Fruit fly (Drosophila melanogaster) whole organism, embryonic: ENCODE data around the gene CG13670.

Source experiments
- Atf-2 ChIP-seq: fragments of 200-800 bp; sonication (Bioruptor generic); optimal IDR thresholded peaks from 2 replicates; lab custom pipeline; 2016; ENCODE audit warnings: missing biosample characterization, missing genetic modification characterization
- CG10366 ChIP-seq: fragments of 200-800 bp; sonication (Bioruptor generic); IDR thresholded peaks from 2 replicates; pipeline ENCODE4 v1.3.6; 2022; ENCODE audit warnings: missing biosample characterization, missing genetic modification characterization
- CG11456 ChIP-seq: fragments of 200-800 bp; sonication (Bioruptor generic); IDR thresholded peaks from 3 replicates; pipeline ENCODE4 v1.3.6; 2022; ENCODE audit warnings: missing biosample characterization, missing genetic modification characterization
- CG12155 ChIP-seq: fragments of 200-800 bp; sonication (Bioruptor generic); optimal IDR thresholded peaks from 3 replicates; lab custom pipeline; 2016; ENCODE audit warnings: missing biosample characterization, missing genetic modification characterization
- CG12219 ChIP-seq: fragments of 200-800 bp; sonication (Bioruptor generic); optimal IDR thresholded peaks from 3 replicates; lab custom pipeline; 2018; ENCODE audit warnings: missing biosample characterization, mild to moderate bottlenecking, missing genetic modification characterization
- CG12299 ChIP-seq: fragments of 200-800 bp; sonication (Bioruptor generic); optimal IDR thresholded peaks from 2 replicates; lab custom pipeline; 2018; ENCODE audit warnings: missing biosample characterization, mild to moderate bottlenecking, missing genetic modification characterization
- CG13123 ChIP-seq: fragments of 200-800 bp; sonication (Bioruptor generic); optimal IDR thresholded peaks from 2 replicates; lab custom pipeline; 2016; ENCODE audit warnings: missing biosample characterization, missing genetic modification characterization
- CG13424 ChIP-seq: fragments of 200-800 bp; sonication (Bioruptor generic); optimal IDR thresholded peaks from 2 replicates; lab custom pipeline; 2019; ENCODE audit warnings: missing biosample characterization, mild to moderate bottlenecking, missing genetic modification characterization, moderate library complexity
- CG14441 ChIP-seq: fragments of 200-800 bp; sonication (Bioruptor generic); IDR thresholded peaks from 2 replicates; pipeline ENCODE4 v1.3.6; 2022; ENCODE audit warnings: missing biosample characterization, missing genetic modification characterization
- CG15269 ChIP-seq: fragments of 200-800 bp; sonication (Bioruptor generic); optimal IDR thresholded peaks from 2 replicates; lab custom pipeline; 2018; ENCODE audit warnings: missing biosample characterization, mild to moderate bottlenecking, missing genetic modification characterization, moderate library complexity
- CG1603 ChIP-seq: fragments of 200-800 bp; sonication (Bioruptor generic); optimal IDR thresholded peaks from 2 replicates; lab custom pipeline; 2019; ENCODE audit warnings: missing biosample characterization, mild to moderate bottlenecking, missing genetic modification characterization, moderate library complexity
- CG17186 ChIP-seq: fragments of 200-800 bp; sonication (Bioruptor generic); optimal IDR thresholded peaks from 3 replicates; lab custom pipeline; 2017; ENCODE audit warnings: missing biosample characterization, missing genetic modification reagents, missing genetic modification characterization
- CG17568 ChIP-seq: fragments of 200-800 bp; sonication (Bioruptor generic); optimal IDR thresholded peaks from 2 replicates; lab custom pipeline; 2018; ENCODE audit warnings: missing biosample characterization, mild to moderate bottlenecking, missing genetic modification characterization, moderate library complexity
- CG17912 ChIP-seq: fragments of 200-800 bp; sonication (Bioruptor generic); optimal IDR thresholded peaks from 2 replicates; lab custom pipeline; 2018; ENCODE audit warnings: missing biosample characterization, mild to moderate bottlenecking, missing genetic modification characterization
- CG2875 ChIP-seq: fragments of 200-800 bp; sonication (Bioruptor generic); optimal IDR thresholded peaks from 2 replicates; lab custom pipeline; 2017; ENCODE audit warnings: missing biosample characterization, mild to moderate bottlenecking, missing genetic modification characterization, missing genetic modification reagents
- CG30403 ChIP-seq: fragments of 200-800 bp; sonication (Bioruptor generic); optimal IDR thresholded peaks from 3 replicates; lab custom pipeline; 2016; ENCODE audit warnings: missing biosample characterization, missing genetic modification characterization
- CG3065 ChIP-seq: fragments of 200-800 bp; sonication (Bioruptor generic); optimal IDR thresholded peaks from 2 replicates; lab custom pipeline; 2016; ENCODE audit warnings: missing biosample characterization, missing genetic modification characterization
- CG6254 ChIP-seq: fragments of 200-800 bp; sonication (Bioruptor generic); optimal IDR thresholded peaks from 3 replicates; lab custom pipeline; 2017; ENCODE audit warnings: mild to moderate bottlenecking, missing biosample characterization, missing genetic modification reagents, missing genetic modification characterization
- CG6854 ChIP-seq: fragments of 200-800 bp; sonication (Bioruptor generic); optimal IDR thresholded peaks from 3 replicates; lab custom pipeline; 2017; ENCODE audit warnings: missing biosample characterization, mild to moderate bottlenecking, missing genetic modification characterization
- CG7786 ChIP-seq: fragments of 200-800 bp; sonication (Bioruptor generic); optimal IDR thresholded peaks from 2 replicates; lab custom pipeline; 2016; ENCODE audit warnings: missing biosample characterization, missing genetic modification characterization
- CG8765 ChIP-seq: fragments of 200-800 bp; sonication (Bioruptor generic); IDR thresholded peaks from 2 replicates; pipeline ENCODE4 v1.3.6; 2022; ENCODE audit warnings: missing biosample characterization, missing genetic modification characterization
- Drgx ChIP-seq: fragments of 200-800 bp; sonication (Bioruptor generic); IDR thresholded peaks from 2 replicates; pipeline ENCODE4 v1.3.6; 2022; ENCODE audit warnings: missing biosample characterization, missing genetic modification characterization
- ERR ChIP-seq: fragments of 200-800 bp; sonication (Bioruptor generic); optimal IDR thresholded peaks from 2 replicates; lab custom pipeline; 2016; ENCODE audit warnings: missing biosample characterization, missing genetic modification characterization
- Fer3 ChIP-seq: fragments of 200-800 bp; sonication (Bioruptor generic); optimal IDR thresholded peaks from 2 replicates; lab custom pipeline; 2018; ENCODE audit warnings: missing biosample characterization, mild to moderate bottlenecking, missing genetic modification characterization, moderate library complexity
- Hey ChIP-seq: fragments of 200-800 bp; sonication (Bioruptor generic); optimal IDR thresholded peaks from 3 replicates; lab custom pipeline; 2018; ENCODE audit warnings: missing biosample characterization, mild to moderate bottlenecking, missing genetic modification characterization
- NFAT ChIP-seq: fragments of 200-800 bp; sonication (Bioruptor generic); IDR thresholded peaks from 2 replicates; pipeline ENCODE4 v1.3.6; 2022; ENCODE audit warnings: missing biosample characterization, missing genetic modification characterization
- NK7.1 ChIP-seq: fragments of 200-800 bp; sonication (Bioruptor generic); optimal IDR thresholded peaks from 3 replicates; lab custom pipeline; 2016; ENCODE audit warnings: missing biosample characterization, missing genetic modification characterization
- Neu2 ChIP-seq: fragments of 200-800 bp; sonication (Bioruptor generic); optimal IDR thresholded peaks from 3 replicates; lab custom pipeline; 2016; ENCODE audit warnings: missing biosample characterization, missing genetic modification characterization, borderline replicate concordance
- PHDP ChIP-seq: fragments of 200-800 bp; sonication (Bioruptor generic); optimal IDR thresholded peaks from 3 replicates; lab custom pipeline; 2018; ENCODE audit warnings: missing biosample characterization, mild to moderate bottlenecking, missing genetic modification characterization, moderate library complexity
- Rfx ChIP-seq: fragments of 200-800 bp; sonication (Bioruptor generic); IDR thresholded peaks from 2 replicates; pipeline ENCODE4 v1.3.6; 2022; ENCODE audit warnings: missing biosample characterization, missing genetic modification characterization
- Sin3A ChIP-seq: fragments of >200 bp; optimal IDR thresholded peaks from 2 replicates; lab custom pipeline; 2018
- Sox100B ChIP-seq: fragments of 200-800 bp; sonication (Bioruptor generic); optimal IDR thresholded peaks from 3 replicates; lab custom pipeline; 2018; ENCODE audit warnings: missing biosample characterization, mild to moderate bottlenecking, missing genetic modification characterization
- Taf1 ChIP-seq: fragments of 200-800 bp; sonication (Bioruptor generic); IDR thresholded peaks from 2 replicates; pipeline ENCODE4 v1.3.6; 2022; ENCODE audit warnings: missing biosample characterization, missing genetic modification characterization
- Trl ChIP-seq, 3 experiments: fragments of >200 bp in 2 of 3; fragments of 200-800 bp in 1 of 3; sonication (Bioruptor generic) in 1 of 3; optimal IDR thresholded peaks; 2 replicates in 1 of 3; 3 replicates in 2 of 3; lab custom pipeline; 2016 to 2017; ENCODE audit warnings: missing biosample characterization in 1 of 3, missing genetic modification characterization in 1 of 3
- Xbp1 ChIP-seq: fragments of 200-800 bp; sonication (Bioruptor generic); optimal IDR thresholded peaks from 3 replicates; lab custom pipeline; 2016; ENCODE audit warnings: missing biosample characterization, mild to moderate bottlenecking, missing genetic modification characterization
- az2 ChIP-seq: fragments of 200-800 bp; sonication (Bioruptor generic); optimal IDR thresholded peaks from 3 replicates; lab custom pipeline; 2016; ENCODE audit warnings: missing biosample characterization, missing genetic modification characterization
- br ChIP-seq: fragments of >200 bp; optimal IDR thresholded peaks from 2 replicates; lab custom pipeline; 2017
- chn ChIP-seq: fragments of 200-800 bp; sonication (Bioruptor generic); optimal IDR thresholded peaks from 2 replicates; lab custom pipeline; 2016; ENCODE audit warnings: missing biosample characterization, missing genetic modification characterization
- ci ChIP-seq: fragments of 200-800 bp; sonication (Bioruptor generic); IDR thresholded peaks from 3 replicates; pipeline ENCODE4 v1.3.6; 2022; ENCODE audit warnings: missing biosample characterization, missing genetic modification characterization
- dm ChIP-seq: fragments of 200-800 bp; sonication (Bioruptor generic); optimal IDR thresholded peaks from 3 replicates; lab custom pipeline; 2016; ENCODE audit warnings: missing biosample characterization, missing genetic modification characterization
- emc ChIP-seq: fragments of 200-800 bp; sonication (Bioruptor generic); optimal IDR thresholded peaks from 2 replicates; lab custom pipeline; 2016; ENCODE audit warnings: missing biosample characterization, missing genetic modification characterization
- fru ChIP-seq: fragments of >200 bp; optimal IDR thresholded peaks from 2 replicates; lab custom pipeline; 2017
- lab ChIP-seq: fragments of 200-800 bp; sonication (Bioruptor generic); optimal IDR thresholded peaks from 3 replicates; lab custom pipeline; 2017; ENCODE audit warnings: missing biosample characterization, missing genetic modification characterization, mild to moderate bottlenecking, moderate library complexity, missing genetic modification reagents
- luna ChIP-seq: fragments of 200-800 bp; sonication (Bioruptor generic); optimal IDR thresholded peaks from 2 replicates; lab custom pipeline; 2016; ENCODE audit warnings: missing biosample characterization, missing genetic modification characterization
- mld ChIP-seq: fragments of 200-800 bp; sonication (Bioruptor generic); IDR thresholded peaks from 3 replicates; pipeline ENCODE4 v1.3.6; 2022; ENCODE audit warnings: missing biosample characterization, missing genetic modification characterization; ENCODE audit not compliant: partially characterized antibody
- otp ChIP-seq: fragments of 200-800 bp; sonication (Bioruptor generic); IDR thresholded peaks from 3 replicates; pipeline ENCODE4, ENCODE4 v1.3.6; 2022; ENCODE audit warnings: missing biosample characterization, missing genetic modification characterization
- phol ChIP-seq: fragments of 200-800 bp; sonication (Bioruptor generic); optimal IDR thresholded peaks from 3 replicates; lab custom pipeline; 2018; ENCODE audit warnings: missing biosample characterization, mild to moderate bottlenecking, missing genetic modification characterization, moderate library complexity
- ranshi ChIP-seq: fragments of 200-800 bp; sonication (Bioruptor generic); IDR thresholded peaks from 2 replicates; pipeline ENCODE4 v1.3.6; 2022; ENCODE audit warnings: missing biosample characterization, missing genetic modification characterization
- vvl ChIP-seq: fragments of 200-800 bp; sonication (Bioruptor generic); IDR thresholded peaks from 2 replicates; pipeline ENCODE4 v1.3.6; 2022; ENCODE audit warnings: missing biosample characterization, missing genetic modification characterization
- wor ChIP-seq: fragments of 200-800 bp; sonication (Bioruptor generic); IDR thresholded peaks from 2 replicates; pipeline ENCODE4 v1.3.6; 2022; ENCODE audit warnings: missing biosample characterization, missing genetic modification characterization

CG13670 gene

DNA sequence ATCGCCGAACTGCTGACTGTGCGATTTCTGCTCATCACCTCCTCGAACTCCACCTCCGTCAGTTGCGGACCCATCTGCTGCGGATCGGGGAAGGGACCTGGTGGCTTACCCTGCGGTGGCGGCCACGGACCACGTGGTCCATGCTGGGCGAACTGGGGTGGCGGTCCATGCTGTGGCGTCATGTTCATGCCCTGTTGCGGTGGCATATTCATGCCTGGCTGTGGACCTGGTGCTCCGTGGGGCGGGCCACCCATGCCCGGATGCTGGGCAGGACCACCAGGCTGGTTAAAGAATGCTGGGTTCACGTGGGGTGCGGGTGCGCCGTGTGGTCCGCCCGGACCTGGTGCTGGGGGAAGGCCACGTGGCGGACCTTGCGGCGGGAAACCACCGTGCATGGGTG, 8.3 kb upstream of the CG13670 start (continued):
- TF ChIP-seq Trl (optimal IDR thresholded peaks at IDR 0.05; lab: Kevin White, UChicago) (no peak), Trl (GFP tag; optimal IDR thresholded peaks at IDR 0.05; lab: Kevin White, UChicago) (no peak)
- TF ChIP-seq, all 482 proteins: peak for 8

dm6 chr3L:8314788-8315140, 5.8 kb upstream of the CG13670 start:
- TF ChIP-seq CG12155 (GFP tag; lab: Kevin White, UChicago), result peak; percentile 2
- no peak for TF ChIP-seq mld (GFP tag; lab: Robert Waterston, UW)
- no peak for TF ChIP-seq CG6254 (GFP tag; lab: Kevin White, UChicago)
- peak; percentile 11 for TF ChIP-seq vvl (GFP tag; lab: Robert Waterston, UW)
- TF ChIP-seq NK7.1 (GFP tag; lab: Kevin White, UChicago), result no peak
- TF ChIP-seq Taf1 (GFP tag; lab: Robert Waterston, UW), result peak; percentile 47; the same call in 1 of the 2 replicates
- TF ChIP-seq ERR (GFP tag; lab: Kevin White, UChicago), result no peak
- TF ChIP-seq CG30403 (GFP tag; lab: Kevin White, UChicago), result no peak
- TF ChIP-seq CG17186 (GFP tag; lab: Kevin White, UChicago), result no peak
- no peak for TF ChIP-seq CG12219 (GFP tag; lab: Kevin White, UChicago)
- TF ChIP-seq Xbp1 (GFP tag; lab: Kevin White, UChicago), result peak; percentile 47
- peak; percentile 45 for TF ChIP-seq dm (GFP tag; lab: Kevin White, UChicago)
- no peak for TF ChIP-seq wor (GFP tag; lab: Robert Waterston, UW)
- TF ChIP-seq lab (GFP tag; lab: Kevin White, UChicago), result peak; percentile 8
- TF ChIP-seq Fer3 (tag; lab: Kevin White, UChicago), result peak; percentile 21
- TF ChIP-seq PHDP (tag; lab: Kevin White, UChicago), result peak; percentile 0
- peak; percentile 34; the same call in 2 of the 3 replicates for TF ChIP-seq ci (GFP tag; lab: Robert Waterston, UW)
- TF ChIP-seq CG13424 (tag; lab: Kevin White, UChicago), result peak; percentile 17
- no peak for TF ChIP-seq CG1603 (tag; lab: Kevin White, UChicago)
- TF ChIP-seq luna (GFP tag; lab: Kevin White, UChicago), result no peak
- no peak for TF ChIP-seq CG17912 (GFP tag; lab: Kevin White, UChicago)
- no peak for TF ChIP-seq CG3065 (GFP tag; lab: Kevin White, UChicago)
- no peak for TF ChIP-seq CG2875
- no peak for TF ChIP-seq fru (lab: Kevin White, UChicago)
- peak; percentile 69 for TF ChIP-seq NFAT (GFP tag; lab: Robert Waterston, UW)
- no peak for TF ChIP-seq CG13123 (GFP tag; lab: Kevin White, UChicago)
- TF ChIP-seq CG12299, result no peak
- TF ChIP-seq Drgx (GFP tag; lab: Robert Waterston, UW), result peak; percentile 27; the same call in 1 of the 2 replicates
- TF ChIP-seq Sox100B (GFP tag; lab: Kevin White, UChicago), result no peak
- TF ChIP-seq otp (GFP tag; lab: Robert Waterston, UW), result 0 out of 3 replicates have a peak, but pooled peaks have one; percentile 22
- no peak for TF ChIP-seq Sin3A (lab: Kevin White, UChicago)
- TF ChIP-seq Rfx (GFP tag; lab: Robert Waterston, UW), result peak; percentile 45; the same call in 1 of the 2 replicates
- TF ChIP-seq Atf-2, result no peak
- TF ChIP-seq CG7786, result no peak
- peak; percentile 99 for TF ChIP-seq CG17568
- peak; percentile 32 for TF ChIP-seq CG15269 (tag; lab: Kevin White, UChicago)
- TF ChIP-seq ranshi (GFP tag; lab: Robert Waterston, UW), result 0 out of 2 replicates have a peak, but pooled peaks have one; percentile 36
- TF ChIP-seq az2, result peak; percentile 16
- peak; percentile 71 for TF ChIP-seq Hey
- TF ChIP-seq Neu2 (GFP tag; lab: Kevin White, UChicago), result no peak
- no peak for TF ChIP-seq emc (GFP tag; lab: Kevin White, UChicago)
- TF ChIP-seq phol, result no peak
- TF ChIP-seq CG10366 (GFP tag; lab: Robert Waterston, UW), result peak; percentile 15; the same call in 1 of the 2 replicates
- TF ChIP-seq br (lab: Kevin White, UChicago), result no peak
- no peak for TF ChIP-seq CG6854 (GFP tag; lab: Kevin White, UChicago)
- no peak for TF ChIP-seq CG8765 (GFP tag; lab: Robert Waterston, UW)
- peak; percentile 16 for TF ChIP-seq chn (GFP tag; lab: Kevin White, UChicago)
- TF ChIP-seq CG14441 (GFP tag; lab: Robert Waterston, UW), result peak; percentile 56; the same call in 1 of the 2 replicates
- no peak; the same call in 2 of the 3 replicates for TF ChIP-seq CG11456
